Worm (Caenorhabditis elegans): Measurements from ENCODE around the gene ZC196.9.

ce11 chrV:8681050-8681449 lies 45.9 kb downstream of the ZC196.9 start, which contains the start of gene ZC190.2:
- TF ChIP-seq flt-1 (GFP tag; IDR thresholded peaks at IDR 0.05) (no peak), cog-1 (tag; optimal IDR thresholded peaks at IDR 0.05) (no peak), ref-1 (GFP tag; conservative IDR thresholded peaks at IDR 0.05) (no peak), ztf-29 (GFP tag; IDR thresholded peaks at IDR 0.05) (no peak), ztf-23 (GFP tag; IDR thresholded peaks at IDR 0.05) (no peak)
